Worm (Caenorhabditis elegans) whole organism, L1 larva: Measurements from ENCODE around the gene Y66D12A.6.

ENCODE experiments used
- C04F5.9 ChIP-seq: sonication (generic microtip); optimal IDR thresholded peaks from 2 replicates; lab custom pipeline; 2016; ENCODE audit warnings: missing genetic modification characterization, missing compliant biosample characterization
- C16A3.4 ChIP-seq: fragments of 150-350 bp; optimal IDR thresholded peaks from 2 replicates; lab custom pipeline; 2014; ENCODE audit warnings: missing biosample characterization, missing genetic modification characterization
- C34B4.2 ChIP-seq: sonication (generic microtip); optimal IDR thresholded peaks from 2 replicates; lab custom pipeline; 2017; ENCODE audit warnings: mild to moderate bottlenecking, missing genetic modification characterization, missing compliant biosample characterization
- F16B12.6 ChIP-seq: fragments of 150-350 bp; optimal IDR thresholded peaks from 2 replicates; lab custom pipeline; 2014; ENCODE audit warnings: missing biosample characterization, missing genetic modification characterization
- Y116A8C.19 ChIP-seq: sonication (generic microtip); optimal IDR thresholded peaks from 2 replicates; lab custom pipeline; 2016; ENCODE audit warnings: missing compliant biosample characterization, missing genetic modification characterization, borderline replicate concordance
- alr-1 ChIP-seq: fragments of 200-800 bp; sonication (Bioruptor generic); optimal IDR thresholded peaks from 2 replicates; lab custom pipeline; 2018; ENCODE audit warnings: borderline replicate concordance, mild to moderate bottlenecking, missing genetic modification characterization, missing compliant biosample characterization
- aly-2 ChIP-seq: fragments of 150-350 bp; optimal IDR thresholded peaks from 2 replicates; lab custom pipeline; 2014; ENCODE audit warnings: missing biosample characterization, missing genetic modification characterization
- ama-1 ChIP-seq: fragments of 150-350 bp; optimal IDR thresholded peaks from 2 replicates; lab custom pipeline; 2014
- blmp-1 ChIP-seq: fragments of 150-350 bp; optimal IDR thresholded peaks from 2 replicates; lab custom pipeline; 2014; ENCODE audit warnings: missing biosample characterization, missing genetic modification characterization
- ceh-88 ChIP-seq: fragments of 200-800 bp; sonication (Bioruptor generic); IDR thresholded peaks from 2 replicates; pipeline ENCODE4 v1.3.6; 2022; ENCODE audit warnings: missing genetic modification characterization, missing compliant biosample characterization
- efl-1 ChIP-seq, 4 experiments: fragments of 150-350 bp; optimal IDR thresholded peaks in 3 of 4; peaks in 1 of 4; 1 replicate in 1 of 4; 2 replicates in 3 of 4; lab custom pipeline; 2014; ENCODE audit warnings: missing biosample characterization in 2 of 4, missing genetic modification characterization in 2 of 4, missing genetic modification reagents in 2 of 4
- egl-13 ChIP-seq: sonication (generic microtip); optimal IDR thresholded peaks from 2 replicates; lab custom pipeline; 2016; ENCODE audit warnings: missing genotype, missing genetic modification reagents, missing genetic modification characterization, missing compliant biosample characterization
- egl-27 ChIP-seq, 2 experiments: fragments of 150-350 bp in 1 of 2; sonication (generic microtip); optimal IDR thresholded peaks; 3 replicates each; lab custom pipeline; 2017 to 2018; ENCODE audit warnings: missing biosample characterization in 2 of 2, missing genetic modification characterization in 2 of 2, missing genetic modification reagents in 2 of 2
- elt-3 ChIP-seq, 6 experiments: fragments of 150-350 bp in 1 of 6; sonication (generic microtip); optimal IDR thresholded peaks; 2 replicates each; lab custom pipeline; 2017 to 2018; ENCODE audit warnings: missing biosample characterization in 6 of 6, missing genetic modification characterization in 6 of 6, inconsistent platforms in 1 of 6
- fkh-4 ChIP-seq: sonication (generic microtip); optimal IDR thresholded peaks from 2 replicates; lab custom pipeline; 2016; ENCODE audit warnings: missing compliant biosample characterization, missing genetic modification characterization, borderline replicate concordance
- fos-1 ChIP-seq: fragments of 150-350 bp; optimal IDR thresholded peaks from 2 replicates; lab custom pipeline; 2014; ENCODE audit warnings: missing biosample characterization, missing genetic modification characterization
- grh-1 ChIP-seq: fragments of 200-800 bp; sonication (Bioruptor generic); IDR thresholded peaks from 2 replicates; pipeline ENCODE4 v1.3.6; 2022; ENCODE audit warnings: missing genetic modification reagents, missing genetic modification characterization, missing compliant biosample characterization
- hlh-4 ChIP-seq: sonication (generic microtip); optimal IDR thresholded peaks from 2 replicates; lab custom pipeline; 2016; ENCODE audit warnings: mild to moderate bottlenecking, missing genetic modification characterization, missing compliant biosample characterization
- hpl-2 ChIP-seq: fragments of 150-350 bp; optimal IDR thresholded peaks from 2 replicates; lab custom pipeline; 2014; ENCODE audit warnings: missing biosample characterization, missing genetic modification reagents, missing genetic modification characterization
- irx-1 ChIP-seq: sonication (generic microtip); optimal IDR thresholded peaks from 2 replicates; lab custom pipeline; 2016; ENCODE audit warnings: missing genetic modification characterization, missing compliant biosample characterization
- jun-1 ChIP-seq: fragments of 150-350 bp; optimal IDR thresholded peaks from 2 replicates; lab custom pipeline; 2014; ENCODE audit warnings: missing biosample characterization, missing genetic modification reagents, missing genetic modification characterization
- lin-14 ChIP-seq: fragments of 200-800 bp; sonication (Bioruptor generic); optimal IDR thresholded peaks from 2 replicates; lab custom pipeline; 2018; ENCODE audit warnings: mild to moderate bottlenecking, missing genetic modification characterization, moderate library complexity, missing compliant biosample characterization
- lin-35 ChIP-seq, 2 experiments: fragments of 150-350 bp; optimal IDR thresholded peaks; 2 replicates each; lab custom pipeline; 2014; ENCODE audit warnings: missing biosample characterization in 2 of 2, missing genetic modification characterization in 2 of 2, missing genetic modification reagents in 2 of 2
- lin-39 ChIP-seq: fragments of 150-350 bp; optimal IDR thresholded peaks from 2 replicates; lab custom pipeline; 2014; ENCODE audit warnings: missing biosample characterization, missing genetic modification reagents, missing genetic modification characterization
- lir-3 ChIP-seq: sonication (generic microtip); optimal IDR thresholded peaks from 2 replicates; lab custom pipeline; 2016; ENCODE audit warnings: mild to moderate bottlenecking, missing genetic modification characterization, moderate library complexity, missing compliant biosample characterization; ENCODE audit not compliant: poor library complexity
- lsy-2 ChIP-seq, 2 experiments: fragments of 150-350 bp; optimal IDR thresholded peaks; 2 replicates each; lab custom pipeline; 2014; ENCODE audit warnings: missing biosample characterization in 2 of 2, missing genetic modification characterization in 2 of 2
- mdl-1 ChIP-seq, 2 experiments: fragments of 150-350 bp; optimal IDR thresholded peaks; 2 replicates each; lab custom pipeline; 2014 to 2017; ENCODE audit warnings: missing biosample characterization in 2 of 2, missing genetic modification characterization in 2 of 2, inconsistent platforms in 1 of 2
- mep-1 ChIP-seq: fragments of 150-350 bp; optimal IDR thresholded peaks from 2 replicates; lab custom pipeline; 2014; ENCODE audit warnings: missing biosample characterization, missing genetic modification characterization
- nhr-19 ChIP-seq: fragments of 200-800 bp; sonication (Bioruptor generic); conservative IDR thresholded peaks from 2 replicates; pipeline ENCODE4 v1.3.6; 2022; ENCODE audit warnings: missing genetic modification characterization, missing compliant biosample characterization
- nhr-20 ChIP-seq: sonication (generic microtip); optimal IDR thresholded peaks from 2 replicates; lab custom pipeline; 2016; ENCODE audit warnings: mild to moderate bottlenecking, missing genetic modification characterization, missing compliant biosample characterization
- nhr-47 ChIP-seq: sonication (generic microtip); optimal IDR thresholded peaks from 2 replicates; lab custom pipeline; 2016; ENCODE audit warnings: mild to moderate bottlenecking, missing genetic modification characterization, moderate library complexity, missing compliant biosample characterization
- nhr-71 ChIP-seq: sonication (generic microtip); optimal IDR thresholded peaks from 2 replicates; lab custom pipeline; 2016; ENCODE audit warnings: mild to moderate bottlenecking, missing genetic modification characterization, moderate library complexity, missing compliant biosample characterization
- nhr-76 ChIP-seq: sonication (generic microtip); optimal IDR thresholded peaks from 2 replicates; lab custom pipeline; 2017; ENCODE audit warnings: missing biosample characterization, missing genetic modification characterization
- nhr-85 ChIP-seq: sonication (generic microtip); peaks from one replicate; lab custom pipeline; 2016; ENCODE audit warnings: missing genetic modification characterization, inconsistent platforms, missing compliant biosample characterization
- nhr-90 ChIP-seq: sonication (generic microtip); optimal IDR thresholded peaks from 2 replicates; lab custom pipeline; 2016; ENCODE audit warnings: mild to moderate bottlenecking, missing genetic modification characterization, missing compliant biosample characterization; ENCODE audit not compliant: poor library complexity
- pag-3 ChIP-seq: sonication (generic microtip); optimal IDR thresholded peaks from 2 replicates; lab custom pipeline; 2017; ENCODE audit warnings: missing genetic modification characterization, mild to moderate bottlenecking, missing compliant biosample characterization, antibody characterized with exemption, borderline replicate concordance; ENCODE audit not compliant: insufficient read depth
- pax-3 ChIP-seq: fragments of 200-800 bp; sonication (Bioruptor generic); optimal IDR thresholded peaks from 2 replicates; lab custom pipeline; 2018; ENCODE audit warnings: mild to moderate bottlenecking, missing genetic modification characterization, moderate library complexity, missing compliant biosample characterization
- pqm-1 ChIP-seq: sonication (generic microtip); optimal IDR thresholded peaks from 3 replicates; lab custom pipeline; 2017; ENCODE audit warnings: missing biosample characterization, missing genetic modification characterization
- rnt-1 ChIP-seq: sonication (generic microtip); optimal IDR thresholded peaks from 2 replicates; lab custom pipeline; 2016; ENCODE audit warnings: mild to moderate bottlenecking, missing genetic modification characterization, moderate library complexity, missing compliant biosample characterization
- skn-1 ChIP-seq: fragments of 150-350 bp; optimal IDR thresholded peaks from 2 replicates; lab custom pipeline; 2014; ENCODE audit warnings: missing biosample characterization, missing genetic modification characterization
- snpc-4 ChIP-seq: fragments of 150-350 bp; optimal IDR thresholded peaks from 2 replicates; lab custom pipeline; 2014; ENCODE audit warnings: missing biosample characterization, missing genetic modification characterization
- sox-4 ChIP-seq: sonication (generic microtip); optimal IDR thresholded peaks from 2 replicates; lab custom pipeline; 2016; ENCODE audit warnings: missing genetic modification characterization, missing compliant biosample characterization
- sptf-1 ChIP-seq: fragments of 150-350 bp; optimal IDR thresholded peaks from 2 replicates; lab custom pipeline; 2014; ENCODE audit warnings: missing biosample characterization, missing genetic modification characterization
- swsn-7 ChIP-seq: sonication (generic microtip); optimal IDR thresholded peaks from 2 replicates; lab custom pipeline; 2016; ENCODE audit warnings: missing genetic modification characterization, missing compliant biosample characterization
- unc-130 ChIP-seq: fragments of 150-350 bp; optimal IDR thresholded peaks from 2 replicates; lab custom pipeline; 2017; ENCODE audit warnings: missing biosample characterization, missing genetic modification characterization, inconsistent platforms
- unc-30 ChIP-seq: sonication (generic microtip); optimal IDR thresholded peaks from 2 replicates; lab custom pipeline; 2017; ENCODE audit warnings: missing biosample characterization, missing genetic modification characterization
- unc-62 ChIP-seq: fragments of 150-350 bp; optimal IDR thresholded peaks from 2 replicates; lab custom pipeline; 2014; ENCODE audit warnings: missing biosample characterization, missing genetic modification reagents, missing genetic modification characterization
- unc-86 ChIP-seq: sonication (generic microtip); optimal IDR thresholded peaks from 2 replicates; lab custom pipeline; 2016; ENCODE audit warnings: missing genetic modification characterization, missing compliant biosample characterization
- unc-98 ChIP-seq: fragments of 200-800 bp; sonication (Bioruptor generic); IDR thresholded peaks from 2 replicates; pipeline ENCODE4 v1.3.6; 2022; ENCODE audit warnings: missing genetic modification characterization, missing compliant biosample characterization
- xbp-1 ChIP-seq: sonication (generic microtip); optimal IDR thresholded peaks from 2 replicates; lab custom pipeline; 2016; ENCODE audit warnings: missing genetic modification characterization, missing compliant biosample characterization
- ztf-11 ChIP-seq, 2 experiments: sonication (generic microtip); optimal IDR thresholded peaks; 2 replicates each; lab custom pipeline; 2016 to 2017; ENCODE audit warnings: missing genetic modification characterization in 2 of 2, missing biosample characterization in 1 of 2, missing compliant biosample characterization in 1 of 2
- ztf-4 ChIP-seq: fragments of 150-350 bp; optimal IDR thresholded peaks from 2 replicates; lab custom pipeline; 2014; ENCODE audit warnings: missing biosample characterization, missing genetic modification characterization

The Y66D12A.6 gene

ce11 chrIII:11556860-11557259 is 24.3 kb downstream of the Y66D12A.6 start (continued):
- no peak for TF ChIP-seq ztf-4 (tag; lab: Kevin White, UChicago)
- TF ChIP-seq mdl-1 (tag; optimal IDR thresholded peaks at IDR 0.05; lab: Kevin White, UChicago): no peak
- TF ChIP-seq pag-3: no peak
- no peak for TF ChIP-seq F16B12.6 (tag; lab: Kevin White, UChicago)
- TF ChIP-seq alr-1 (tag; lab: Kevin White, UChicago): no peak
- no peak for TF ChIP-seq lir-3 (tag; lab: Kevin White, UChicago)
- TF ChIP-seq nhr-47 (tag; lab: Kevin White, UChicago): peak; percentile 19
- TF ChIP-seq C34B4.2 (tag; lab: Kevin White, UChicago): no peak
- no peak for TF ChIP-seq egl-27 (tag; optimal IDR thresholded peaks at IDR 0.05; lab: Kevin White, UChicago)
- TF ChIP-seq elt-3 (tag; optimal IDR thresholded peaks at IDR 0.05; lab: Kevin White, UChicago): peak in 3 of 6 experiments; percentile 14 to 45 (median 26)
- TF ChIP-seq grh-1: peak; percentile 65
- TF ChIP-seq unc-98 (GFP tag; lab: Robert Waterston, UW): no peak
- peak; percentile 50 for TF ChIP-seq lin-14
- no peak for TF ChIP-seq irx-1 (tag; lab: Kevin White, UChicago)
- TF ChIP-seq hlh-4 (tag; lab: Kevin White, UChicago): no peak
- TF ChIP-seq snpc-4: no peak
- no peak for TF ChIP-seq ama-1
- no peak for TF ChIP-seq rnt-1 (tag; lab: Kevin White, UChicago)
- peak; percentile 24 to 30 for TF ChIP-seq efl-1 (optimal IDR thresholded peaks at IDR 0.05; lab: Kevin White, UChicago)
- TF ChIP-seq efl-1 (GFP tag; optimal IDR thresholded peaks at IDR 0.05 in 1 of 2; lab: Kevin White, UChicago): peak; percentile 7 to 84
- TF ChIP-seq swsn-7 (tag; lab: Kevin White, UChicago): peak; percentile 19

- TF ChIP-seq blmp-1 (tag; lab: Kevin White, UChicago) (no peak), pqm-1 (tag; lab: Kevin White, UChicago) (no peak), ztf-11 (tag; optimal IDR thresholded peaks at IDR 0.05; lab: Kevin White, UChicago) (no peak), skn-1 (tag; lab: Kevin White, UChicago) (no peak), swsn-7 (tag; lab: Kevin White, UChicago) (no peak), unc-30 (tag; lab: Kevin White, UChicago) (no peak), nhr-20 (tag; lab: Kevin White, UChicago) (peak; percentile 45), fos-1 (no peak), sox-4 (no peak), jun-1 (tag; lab: Kevin White, UChicago) (no peak), xbp-1 (tag; lab: Kevin White, UChicago) (no peak), nhr-47 (tag; lab: Kevin White, UChicago) (peak; percentile 45), aly-2 (tag; lab: Kevin White, UChicago) (no peak), lin-39 (no peak), unc-62 (no peak), nhr-76 (tag; lab: Kevin White, UChicago) (no peak), pax-3 (tag; lab: Kevin White, UChicago) (no peak), C04F5.9 (tag; lab: Kevin White, UChicago) (no peak), egl-13 (tag; lab: Kevin White, UChicago) (no peak), ztf-4 (tag; lab: Kevin White, UChicago) (no peak), fkh-4 (tag; lab: Kevin White, UChicago) (no peak), ceh-88 (no peak), nhr-71 (peak; percentile 47), unc-130 (tag; lab: Kevin White, UChicago) (no peak), hpl-2 (GFP tag; lab: Kevin White, UChicago) (no peak), sptf-1 (tag; lab: Kevin White, UChicago) (no peak), Y116A8C.19 (tag; lab: Kevin White, UChicago) (no peak), lin-35 (GFP tag; optimal IDR thresholded peaks at IDR 0.05; lab: Kevin White, UChicago) (peak; percentile 15 to 57), lsy-2 (tag; optimal IDR thresholded peaks at IDR 0.05; lab: Kevin White, UChicago) (peak in 1 of 2 experiments; percentile 11), mep-1 (tag; lab: Kevin White, UChicago) (peak; percentile 11), nhr-90 (peak; percentile 67), C16A3.4 (tag; lab: Kevin White, UChicago) (no peak), nhr-19 (GFP tag; lab: Robert Waterston, UW) (peak; percentile 21; the same call in 1 of the 2 replicates), nhr-85 (tag; lab: Kevin White, UChicago) (peak; percentile 83), unc-86 (tag; lab: Kevin White, UChicago) (no peak), grh-1 (0 out of 2 replicates have a peak, but pooled peaks have one; percentile 23)
Observed at ce11 chrIII:11554701-11555111, 26.5 kb downstream of the Y66D12A.6 start.
